Worm (Caenorhabditis elegans): ENCODE measurements around the gene nfi-1.

The nfi-1 gene

DNA sequence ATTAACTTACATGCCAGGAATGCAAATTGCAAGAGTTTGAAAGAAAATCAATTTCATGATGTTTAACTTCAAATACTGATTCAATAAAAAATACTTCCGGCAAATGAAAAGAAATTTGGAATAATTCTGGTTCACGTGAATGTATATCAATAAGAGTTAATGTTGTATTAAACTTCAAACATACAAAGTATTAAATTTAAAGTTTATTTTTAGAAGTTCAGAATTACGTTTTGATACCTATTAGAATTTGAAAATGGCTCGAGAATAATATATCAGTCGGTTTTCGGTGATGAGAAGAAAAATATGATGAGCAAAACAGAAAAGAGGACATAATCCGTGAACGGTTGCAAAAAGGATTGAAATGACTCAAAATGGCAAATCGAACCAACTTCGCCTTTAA, 48.4 kb upstream of the nfi-1 start, which contains the start of gene D1022.9:
Gene D1022.9, minus strand, starts transcription at position 101 of the 400 bp plus-strand sequence.
- no peak for TF ChIP-seq nhr-27 (tag; optimal IDR thresholded peaks at IDR 0.05)
- no peak for TF ChIP-seq him-1 (tag; optimal IDR thresholded peaks at IDR 0.05)
- no peak for TF ChIP-seq K12H6.12 (tag; optimal IDR thresholded peaks at IDR 0.05)
- TF ChIP-seq sdz-38 (tag; optimal IDR thresholded peaks at IDR 0.05): no peak
- TF ChIP-seq dpff-1 (tag; optimal IDR thresholded peaks at IDR 0.05): no peak
- TF ChIP-seq ekl-4 (GFP tag; IDR thresholded peaks at IDR 0.05): no peak
- TF ChIP-seq nfya-2 (GFP tag; IDR thresholded peaks at IDR 0.05): no peak
- TF ChIP-seq mes-4 (tag; optimal IDR thresholded peaks at IDR 0.05): no peak
- TF ChIP-seq gei-17 (GFP tag; optimal IDR thresholded peaks at IDR 0.05): no peak
- TF ChIP-seq mxl-1 (tag; optimal IDR thresholded peaks at IDR 0.05): no peak
- no peak for TF ChIP-seq Y79H2A.3 (GFP tag; conservative IDR thresholded peaks at IDR 0.05)
- TF ChIP-seq C06A6.2 (GFP tag; conservative IDR thresholded peaks at IDR 0.05): no peak
- no peak for TF ChIP-seq madf-8 (GFP tag; conservative IDR thresholded peaks at IDR 0.05)

DNA sequence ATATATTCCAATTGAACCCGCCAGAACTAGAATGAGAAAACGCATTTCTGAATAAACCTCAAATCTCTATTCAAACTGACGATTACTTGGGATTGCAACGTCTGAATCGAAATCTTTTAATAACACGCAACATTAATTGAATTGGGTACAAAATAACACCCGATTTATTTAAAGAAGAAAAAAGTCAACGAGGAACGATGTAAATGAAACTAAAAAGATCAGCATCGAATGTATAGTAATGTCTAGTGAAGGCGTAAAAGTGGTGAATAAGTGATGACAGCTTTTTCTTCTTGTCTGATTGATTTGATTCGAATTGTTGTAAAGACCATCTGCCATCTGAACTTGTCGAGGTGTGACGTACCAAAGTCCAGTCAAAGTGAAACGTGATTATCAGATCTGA, 44.4 kb upstream of the nfi-1 start, which contains the start of gene nas-23:
Gene nas-23, minus strand, starts transcription at position 101 of the 400 bp plus-strand sequence.
- TF ChIP-seq Y53F4B.3 (GFP tag; IDR thresholded peaks at IDR 0.05) (no peak), atf-7 (tag; optimal IDR thresholded peaks at IDR 0.05) (no peak), Y56A3A.18 (GFP tag; IDR thresholded peaks at IDR 0.05) (no peak), zfh-2 (GFP tag; conservative IDR thresholded peaks at IDR 0.05) (no peak), unc-62 (GFP tag; optimal IDR thresholded peaks at IDR 0.05) (no peak), tbx-9 (tag; optimal IDR thresholded peaks at IDR 0.05; ENCODE audit: borderline replicate concordance) (no peak), F22D6.2 (tag; optimal IDR thresholded peaks at IDR 0.05) (no peak), K12H6.12 (tag; optimal IDR thresholded peaks at IDR 0.05) (no peak), egl-18 (GFP tag; IDR thresholded peaks at IDR 0.05) (no peak), F39B2.1 (GFP tag; IDR thresholded peaks at IDR 0.05) (no peak), B0019.2 (GFP tag; conservative IDR thresholded peaks at IDR 0.05) (no peak), ekl-4 (GFP tag; IDR thresholded peaks at IDR 0.05) (no peak)

DNA sequence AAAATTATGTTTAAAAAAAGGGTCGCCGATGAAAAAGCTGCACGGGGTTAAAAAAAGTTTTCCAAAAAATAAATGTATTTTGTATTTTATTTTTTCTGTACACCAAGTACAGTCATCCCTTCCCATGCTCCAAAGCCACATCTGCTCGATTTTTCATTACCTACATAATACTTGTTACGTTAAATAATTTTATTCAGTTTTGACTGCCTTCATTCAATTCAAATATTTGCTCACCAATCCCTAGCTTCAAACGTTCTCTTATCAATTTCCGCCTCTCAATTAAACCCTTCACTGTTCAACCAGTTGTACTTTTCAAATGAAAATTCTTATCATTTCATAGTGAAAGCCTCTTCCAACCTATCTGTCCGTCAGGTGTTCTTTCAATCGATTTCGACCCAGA, 43.8 kb upstream of the nfi-1 start, which contains the start of gene R10H1.1:
Gene R10H1.1, plus strand, starts transcription at position 301 of the 400 bp plus-strand sequence.
- TF ChIP-seq Y95B8A.8 (GFP tag; IDR thresholded peaks at IDR 0.05) (no peak), madf-8 (GFP tag; conservative IDR thresholded peaks at IDR 0.05) (no peak), B0336.3 (GFP tag; IDR thresholded peaks at IDR 0.05) (no peak), ZK185.1 (tag; optimal IDR thresholded peaks at IDR 0.05; ENCODE audit: poor library complexity, severe bottlenecking) (no peak), ztf-18 (tag; optimal IDR thresholded peaks at IDR 0.05) (no peak), egl-44 (GFP tag; IDR thresholded peaks at IDR 0.05) (no peak), lsy-27 (tag; optimal IDR thresholded peaks at IDR 0.05; ENCODE audit: borderline replicate concordance, insufficient read depth) (no peak), B0261.1 (tag; optimal IDR thresholded peaks at IDR 0.05) (no peak), F49E8.2 (tag; optimal IDR thresholded peaks at IDR 0.05; ENCODE audit: insufficient read depth) (no peak), F33H1.4 (GFP tag; IDR thresholded peaks at IDR 0.05) (no peak), ama-1 (optimal IDR thresholded peaks at IDR 0.05) (no peak), ama-1 (GFP tag; optimal IDR thresholded peaks at IDR 0.05) (no peak), repo-1 (tag; optimal IDR thresholded peaks at IDR 0.05) (no peak), fkh-3 (tag; optimal IDR thresholded peaks at IDR 0.05) (no peak), snpc-1.3 (tag; optimal IDR thresholded peaks at IDR 0.05; ENCODE audit: insufficient read depth) (no peak), let-526 (GFP tag; IDR thresholded peaks at IDR 0.05) (no peak)
